Fruit fly (Drosophila melanogaster) whole organism, wandering third instar larva: ENCODE data around the gene IP3K1.
A peak's percentile ranks its signal among the peaks of the same experiment; 100 is the strongest.

Experiments used
- Dfd ChIP-seq: fragments of >200 bp; optimal IDR thresholded peaks from 2 replicates; lab custom pipeline; 2017; ENCODE audit warnings: missing biosample characterization, missing genetic modification characterization
- ey ChIP-seq: fragments of 200-800 bp; sonication (Bioruptor generic); optimal IDR thresholded peaks from 2 replicates; lab custom pipeline; 2016; ENCODE audit warnings: missing biosample characterization, missing genetic modification characterization

The IP3K1 gene

dm6 chr2L:9836767-9837166, 54.6 kb downstream of the IP3K1 start:
- TF ChIP-seq Dfd (GFP tag; lab: Kevin White, UChicago) (peak; percentile 98), ey (no peak)
